Fruit fly (Drosophila melanogaster) ovary, adult (tissue): Measurements from ENCODE around the gene CG34404.

ENCODE experiments used
- CG17801 ChIP-seq: fragments of 200-800 bp; optimal IDR thresholded peaks from 2 replicates; lab custom pipeline; 2019; ENCODE audit warnings: missing biosample characterization, mild to moderate bottlenecking, missing genetic modification characterization, moderate library complexity; ENCODE audit not compliant: partially characterized antibody

CG34404 gene

dm6 chr3R:15367477-15367876 is at the start of gene CG34404:
CG34404 (minus strand) TSS chr3R:15367665.
- no peak for TF ChIP-seq CG17801

DNA sequence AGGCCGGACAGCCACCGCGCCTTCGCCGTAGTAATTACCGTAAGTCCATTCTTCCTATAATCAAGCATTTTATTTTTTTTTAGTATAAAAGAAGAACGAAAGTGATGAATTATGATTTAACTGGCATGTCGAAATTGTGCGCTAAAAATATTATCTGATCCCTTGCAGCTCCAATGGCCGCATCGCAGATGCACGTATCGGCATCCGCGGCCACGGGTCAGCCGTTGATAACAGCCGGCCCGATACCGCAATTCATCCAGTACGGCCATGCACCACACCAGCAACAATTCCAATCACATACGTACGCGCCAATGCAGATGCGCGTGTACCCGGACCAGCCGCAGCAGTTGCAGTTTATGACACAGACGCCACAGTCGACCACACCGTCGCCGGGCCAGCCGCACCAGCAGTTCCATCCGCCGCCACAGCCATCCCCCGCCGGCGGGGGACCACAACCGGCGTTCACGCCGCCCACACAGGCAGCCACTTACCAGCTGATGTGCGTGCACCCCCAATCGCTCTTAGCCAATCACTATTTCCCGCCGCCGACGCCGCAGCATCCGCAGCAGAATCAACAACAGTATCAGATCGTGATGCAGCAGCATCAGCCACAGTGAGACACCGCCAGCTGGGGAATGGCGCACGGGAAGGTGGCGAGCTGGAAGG is 47.6 kb upstream of the CG34404 start:
- no peak for TF ChIP-seq CG17801

- TF ChIP-seq CG17801 = no peak
Observed at dm6 chr3R:15410689-15411587, 43.5 kb upstream of the CG34404 start.

DNA sequence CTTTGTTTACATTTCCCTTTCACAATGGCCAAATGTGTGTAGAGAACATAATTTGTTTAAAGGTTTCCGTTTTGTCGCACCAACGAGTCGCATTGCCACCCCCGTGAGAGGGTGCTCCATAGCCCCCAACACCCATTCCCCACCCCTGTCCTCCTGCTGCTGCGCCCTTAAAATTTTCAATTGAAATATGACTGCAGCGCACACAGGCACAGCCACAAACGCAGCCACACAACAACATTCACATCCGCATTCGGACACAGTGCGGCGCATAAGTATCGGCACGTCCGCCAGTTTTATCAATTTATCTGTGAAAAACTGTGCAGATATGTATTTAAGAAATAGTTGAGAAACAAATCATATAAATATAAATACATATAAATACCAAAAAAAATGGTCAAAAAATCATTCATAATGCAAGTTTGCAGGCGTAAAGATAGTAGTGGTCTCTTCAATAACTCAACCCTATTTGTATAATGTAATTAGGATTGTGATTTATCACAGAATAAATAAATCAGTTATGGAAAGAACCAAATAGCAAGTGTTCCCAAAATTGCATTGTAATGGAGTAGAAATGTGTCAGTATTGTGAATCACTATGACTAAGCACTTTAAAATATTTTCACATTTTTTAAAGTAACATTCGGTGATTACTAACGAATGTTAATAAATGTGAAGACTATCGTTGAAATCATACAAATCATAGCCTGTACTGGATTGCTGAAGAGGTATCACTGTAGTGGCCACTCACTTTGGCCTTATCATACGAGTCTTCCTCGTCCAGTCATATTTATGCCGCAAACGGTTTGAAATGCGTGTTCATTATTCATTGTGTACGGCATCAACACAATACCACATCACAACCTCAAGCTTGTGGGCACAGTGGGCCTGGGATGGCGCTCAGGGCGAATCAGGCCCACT is 42.6 kb upstream of the CG34404 start:
- peak; percentile 22 for TF ChIP-seq CG17801

- TF ChIP-seq CG17801 = no peak
Observed at dm6 chr3R:15409110-15409771, 41.8 kb upstream of the CG34404 start.

DNA sequence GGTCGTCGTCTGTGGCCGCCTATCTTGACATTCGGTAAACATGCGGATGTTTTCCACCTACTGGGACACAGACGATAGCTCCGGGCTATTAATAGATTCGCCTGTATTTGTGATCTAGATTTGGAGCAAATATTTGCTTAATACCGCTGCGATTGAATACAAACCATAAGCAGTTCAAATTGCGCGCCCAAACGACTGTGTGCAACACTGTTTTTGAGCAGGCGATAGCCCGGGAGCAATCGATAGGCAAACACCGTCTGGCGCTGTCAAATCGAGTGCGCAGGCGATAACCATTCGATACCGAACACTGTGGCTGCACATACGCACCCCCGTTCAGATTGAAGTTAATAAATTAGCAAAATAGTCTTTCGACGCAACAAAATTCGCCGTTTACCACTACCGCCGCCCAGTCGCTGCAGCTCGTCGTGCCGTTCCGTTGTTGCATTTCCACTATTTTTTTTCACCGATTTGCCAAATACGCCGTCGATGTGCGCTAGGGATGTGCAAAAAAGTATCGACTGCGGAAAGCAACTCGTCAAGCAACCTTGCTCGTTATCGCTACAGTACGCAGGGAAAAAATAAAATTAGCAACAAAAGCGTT is 40.8 kb upstream of the CG34404 start, which contains the start of gene Atx2:
Atx2 (plus strand) TSS at position 293 of the 601 bp plus-strand sequence.
- TF ChIP-seq CG17801 = peak; percentile 28

- TF ChIP-seq CG17801 = no peak
Observed at dm6 chr3R:15407020-15407501, 39.6 kb upstream of the CG34404 start, which contains the start of gene CG6125. CG6125 (minus strand) TSS chr3R:15407070.

DNA sequence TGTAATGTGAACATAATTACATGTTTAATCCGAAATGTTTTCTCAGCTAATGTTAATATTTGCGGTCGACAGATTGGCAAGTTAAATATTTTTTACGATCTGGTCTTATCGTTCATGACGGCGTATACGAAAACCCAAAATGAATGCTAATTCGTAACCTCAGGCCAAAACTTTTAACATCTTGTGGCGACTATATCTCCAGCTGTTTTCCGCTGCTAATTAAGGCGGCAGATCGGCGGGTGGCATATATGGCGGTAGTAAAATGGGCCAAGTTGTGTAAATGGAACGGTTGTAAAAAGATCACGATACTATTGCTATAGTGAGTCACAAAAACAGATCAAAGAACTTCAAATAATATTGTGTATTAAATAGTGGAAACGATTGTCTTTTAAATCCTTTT is 38.9 kb upstream of the CG34404 start:
- no peak for TF ChIP-seq CG17801

- no peak for TF ChIP-seq CG17801
Observed at dm6 chr3R:15402654-15403053, 35.2 kb upstream of the CG34404 start.

DNA sequence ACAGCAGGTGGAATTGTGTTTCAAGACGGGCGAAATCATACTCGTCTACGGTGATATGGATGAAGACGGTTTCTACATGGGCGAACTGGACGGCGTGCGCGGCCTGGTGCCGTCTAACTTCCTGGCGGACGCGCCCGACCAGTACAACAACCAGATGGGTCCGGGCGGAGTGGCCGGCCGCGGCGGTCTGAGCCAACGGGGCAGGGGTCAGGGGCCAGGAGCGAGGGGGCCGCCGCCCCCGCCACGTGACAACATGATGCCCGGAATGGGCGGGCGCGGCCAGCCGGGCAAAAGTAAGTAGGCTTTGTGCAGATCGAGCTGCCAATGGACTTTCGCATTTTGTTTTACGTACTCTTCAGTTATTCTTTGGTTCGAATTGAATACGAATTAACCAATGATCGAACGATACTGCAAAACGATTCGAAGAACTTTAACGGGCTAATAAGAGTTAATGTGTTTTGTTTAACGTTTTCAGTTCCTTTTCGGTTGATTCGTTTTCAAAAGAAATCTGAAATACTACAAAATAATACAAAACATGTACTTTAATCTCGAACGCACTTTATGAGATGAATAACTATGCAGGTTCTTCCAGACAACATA is 25.8 kb upstream of the CG34404 start:
- no peak for TF ChIP-seq CG17801

DNA sequence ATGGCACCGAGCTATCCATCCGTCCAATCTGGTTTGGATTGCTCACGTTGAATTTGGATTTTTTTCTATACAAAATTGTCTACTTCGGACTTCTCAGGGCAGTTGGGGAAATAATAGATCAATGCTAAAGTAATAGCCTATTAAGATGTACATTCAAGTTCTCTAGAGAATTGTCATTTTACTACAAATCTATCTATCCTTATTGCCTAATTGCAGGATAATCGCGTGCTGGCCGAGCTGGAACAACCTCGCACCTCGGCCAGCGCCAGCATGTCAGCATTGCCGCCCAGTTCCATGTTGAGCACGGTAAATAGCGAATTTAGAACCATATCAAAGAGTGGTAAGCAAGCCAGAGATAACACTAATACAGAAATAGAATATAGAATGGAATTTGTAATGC is 15.4 kb upstream of the CG34404 start, which contains the start of gene h-cup:
h-cup (minus strand) TSS at position 101 of the 400 bp plus-strand sequence.
- TF ChIP-seq CG17801 = no peak

DNA sequence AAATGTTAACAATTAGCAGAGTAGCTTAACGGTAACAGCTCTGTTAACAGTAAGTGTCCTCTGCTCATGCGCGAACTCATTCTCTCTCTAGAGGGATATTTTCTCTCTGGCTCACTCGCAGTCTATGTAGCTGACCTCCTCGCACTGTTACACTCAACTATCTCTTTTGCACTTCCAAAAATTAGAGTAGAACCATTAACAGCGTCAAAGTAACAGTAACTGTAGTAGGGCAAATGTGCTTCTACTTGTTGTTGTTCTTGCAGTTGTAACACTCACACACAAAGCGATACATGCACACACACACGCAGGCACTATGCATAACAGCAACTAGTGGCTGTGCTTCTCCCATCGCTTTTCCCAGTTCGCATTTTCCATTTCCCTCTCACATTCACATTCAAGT is 11.6 kb upstream of the CG34404 start:
- TF ChIP-seq CG17801 = no peak

- no peak for TF ChIP-seq CG17801
Observed at dm6 chr3R:15375470-15375869, 8.0 kb upstream of the CG34404 start.

dm6 chr3R:15374397-15374796 is 6.9 kb upstream of the CG34404 start, which contains the start of gene Rbp:
Rbp (plus strand) TSS chr3R:15374635.
- TF ChIP-seq CG17801 = no peak

dm6 chr3R:15371833-15372232 is 4.4 kb upstream of the CG34404 start, which contains the start of the genes Ccm3 and CG6136:
Ccm3 (plus strand) TSS chr3R:15371957.
CG6136 (minus strand) TSS chr3R:15372212.
- TF ChIP-seq CG17801 = peak; percentile 67
